Worm (Caenorhabditis elegans) whole organism, early embryonic: ENCODE measurements around the gene ubxn-4.
A peak's percentile ranks its signal among the peaks of the same experiment; 100 is the strongest.

Source experiments
- B0310.2 ChIP-seq: sonication (generic microtip); optimal IDR thresholded peaks from 2 replicates; lab custom pipeline; 2016; ENCODE audit warnings: mild to moderate bottlenecking, missing genetic modification characterization, missing compliant biosample characterization
- F13C5.2 ChIP-seq: sonication (generic microtip); optimal IDR thresholded peaks from 2 replicates; lab custom pipeline; 2017; ENCODE audit warnings: mild to moderate bottlenecking, missing genetic modification characterization, inconsistent platforms, missing compliant biosample characterization
- aly-1 ChIP-seq: sonication (generic microtip); optimal IDR thresholded peaks from 2 replicates; lab custom pipeline; 2016; ENCODE audit warnings: missing genetic modification characterization, missing compliant biosample characterization
- ama-1 ChIP-seq: fragments of 150-350 bp; optimal IDR thresholded peaks from 2 replicates; lab custom pipeline; 2014
- ceh-13 ChIP-seq: fragments of 200-800 bp; sonication (Bioruptor generic); optimal IDR thresholded peaks from 2 replicates; lab custom pipeline; 2018; ENCODE audit warnings: mild to moderate bottlenecking, missing genetic modification characterization, missing compliant biosample characterization
- ceh-36 ChIP-seq: sonication (generic microtip); optimal IDR thresholded peaks from 2 replicates; lab custom pipeline; 2016; ENCODE audit warnings: missing genetic modification characterization, inconsistent platforms, missing compliant biosample characterization
- ets-7 ChIP-seq: sonication (generic microtip); optimal IDR thresholded peaks from 2 replicates; lab custom pipeline; 2016; ENCODE audit warnings: missing genotype, missing genetic modification characterization, missing compliant biosample characterization
- flt-1 ChIP-seq: fragments of 200-800 bp; sonication (Bioruptor generic); IDR thresholded peaks from 2 replicates; pipeline ENCODE4 v1.3.6; 2022; ENCODE audit warnings: missing genetic modification characterization, missing compliant biosample characterization
- hmbx-1 ChIP-seq: sonication (generic microtip); optimal IDR thresholded peaks from 2 replicates; lab custom pipeline; 2016; ENCODE audit warnings: mild to moderate bottlenecking, missing genetic modification characterization, missing compliant biosample characterization
- hmg-4 ChIP-seq: fragments of 200-800 bp; sonication (Bioruptor generic); optimal IDR thresholded peaks from 2 replicates; lab custom pipeline; 2018; ENCODE audit warnings: mild to moderate bottlenecking, missing genetic modification characterization, missing compliant biosample characterization
- hnd-1 ChIP-seq: sonication (generic microtip); optimal IDR thresholded peaks from 2 replicates; lab custom pipeline; 2016; ENCODE audit warnings: missing genetic modification characterization, missing compliant biosample characterization
- pes-1 ChIP-seq: fragments of 200-800 bp; sonication (Bioruptor generic); IDR thresholded peaks from 2 replicates; pipeline ENCODE4 v1.3.6; 2022; ENCODE audit warnings: missing genetic modification reagents, missing genetic modification characterization, missing compliant biosample characterization
- scrt-1 ChIP-seq: fragments of 200-800 bp; sonication (Bioruptor generic); IDR thresholded peaks from 2 replicates; pipeline ENCODE4 v1.3.6; 2022; ENCODE audit warnings: missing genetic modification characterization, missing compliant biosample characterization
- sea-1 ChIP-seq: fragments of 200-800 bp; sonication (Bioruptor generic); conservative IDR thresholded peaks from 2 replicates; pipeline ENCODE4 v1.3.6; 2022; ENCODE audit warnings: missing genetic modification characterization, missing compliant biosample characterization
- tbx-11 ChIP-seq: fragments of 200-800 bp; sonication (Bioruptor generic); IDR thresholded peaks from 2 replicates; pipeline ENCODE4 v1.3.6; 2022; ENCODE audit warnings: missing genetic modification characterization, missing compliant biosample characterization
- tbx-37 ChIP-seq: fragments of 200-800 bp; sonication (Bioruptor generic); conservative IDR thresholded peaks from 2 replicates; pipeline ENCODE4 v1.3.6; 2022; ENCODE audit warnings: missing genetic modification reagents, missing genetic modification characterization, missing compliant biosample characterization
- tra-4 ChIP-seq: sonication (generic microtip); optimal IDR thresholded peaks from 2 replicates; lab custom pipeline; 2017; ENCODE audit warnings: missing genetic modification characterization, missing compliant biosample characterization

The ubxn-4 gene

DNA sequence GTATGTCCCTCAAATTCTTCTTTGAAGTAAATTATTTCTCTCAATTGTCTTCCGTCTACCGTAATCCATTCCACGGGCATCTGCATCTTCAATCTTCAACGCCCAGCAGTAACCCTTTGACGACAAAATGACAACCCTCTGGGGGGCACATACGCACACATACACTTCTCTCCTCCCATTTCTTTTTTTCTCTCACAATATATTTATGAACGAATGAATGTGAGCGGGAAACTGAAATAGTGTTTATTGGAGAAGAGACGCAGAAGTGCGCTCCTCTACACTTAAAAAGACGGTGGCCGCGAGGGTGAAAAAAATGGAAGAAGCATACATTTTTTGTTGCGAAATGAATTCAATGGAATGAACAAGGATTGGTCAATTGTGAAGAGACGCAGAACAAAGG is 6.6 kb upstream of the ubxn-4 start:
- TF ChIP-seq hnd-1 (tag; lab: Kevin White, UChicago) = no peak
- no peak for TF ChIP-seq ama-1 (lab: Kevin White, UChicago)
- TF ChIP-seq scrt-1 (GFP tag; lab: Robert Waterston, UW) = no peak
- TF ChIP-seq F13C5.2 = peak; percentile 13
- TF ChIP-seq hmg-4 = peak; percentile 45
- no peak for TF ChIP-seq ceh-36
- no peak for TF ChIP-seq sea-1 (GFP tag; lab: Robert Waterston, UW)
- 0 out of 2 replicates have a peak, but pooled peaks have one; percentile 43 for TF ChIP-seq pes-1
- no peak for TF ChIP-seq aly-1 (tag; lab: Kevin White, UChicago)

DNA sequence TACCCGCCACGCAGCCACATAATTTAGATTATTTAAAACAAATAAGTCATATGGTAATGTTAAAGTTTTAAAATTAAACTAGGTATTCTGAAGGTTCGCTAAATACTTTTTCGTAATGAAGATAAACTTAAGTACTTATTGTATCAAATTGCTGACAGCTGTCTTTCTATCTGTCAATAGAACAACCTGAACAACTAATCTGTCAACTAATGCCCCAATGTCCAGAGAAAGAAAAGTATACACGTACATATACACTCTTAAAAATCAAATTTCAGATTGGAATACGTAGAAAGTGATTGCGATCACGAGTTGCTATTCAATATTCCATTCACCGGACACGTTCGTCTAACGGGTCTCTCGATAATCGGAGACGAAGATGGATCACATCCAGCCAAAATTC is 5.4 kb upstream of the ubxn-4 start:
- no peak for TF ChIP-seq B0310.2
- no peak for TF ChIP-seq tbx-11 (GFP tag; lab: Robert Waterston, UW)
- TF ChIP-seq aly-1 (tag; lab: Kevin White, UChicago) = no peak
- no peak for TF ChIP-seq tbx-37 (GFP tag; lab: Robert Waterston, UW)
- TF ChIP-seq ceh-13 (GFP tag; lab: Kevin White, UChicago) = no peak
- no peak for TF ChIP-seq pes-1
- TF ChIP-seq ets-7 = no peak
- TF ChIP-seq tra-4 (tag; lab: Kevin White, UChicago) = no peak
- no peak for TF ChIP-seq scrt-1 (GFP tag; lab: Robert Waterston, UW)
- TF ChIP-seq hmbx-1 (tag; lab: Kevin White, UChicago) = no peak
- no peak for TF ChIP-seq hnd-1 (tag; lab: Kevin White, UChicago)
- no peak for TF ChIP-seq hmg-4
- TF ChIP-seq ama-1 (lab: Kevin White, UChicago) = no peak
- TF ChIP-seq F13C5.2 = no peak
- no peak for TF ChIP-seq sea-1 (GFP tag; lab: Robert Waterston, UW)

DNA sequence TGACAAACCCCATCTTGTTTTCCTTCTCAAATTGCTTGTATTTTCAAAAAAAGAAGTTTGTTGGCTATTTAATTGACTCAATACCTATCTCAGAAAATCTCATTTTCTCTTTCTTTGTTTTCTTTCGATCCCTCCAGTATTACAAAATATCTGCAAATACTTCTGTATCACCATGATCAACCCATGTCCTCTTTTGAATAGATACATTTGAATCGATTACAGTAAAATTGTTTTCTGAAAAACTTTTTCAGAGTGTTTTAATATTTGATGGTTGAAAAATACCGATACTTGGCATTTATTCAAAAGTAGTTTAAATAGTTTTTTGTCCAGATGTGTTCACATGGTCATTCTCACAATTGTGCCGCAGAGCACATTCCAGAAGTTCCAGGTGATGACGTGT is 3.8 kb upstream of the ubxn-4 start, which contains the start of gene ZK353.9:
Gene ZK353.9, plus strand, starts transcription at position 331 of the 400 bp plus-strand sequence.
- TF ChIP-seq sea-1 (GFP tag; lab: Robert Waterston, UW) (no peak), tbx-11 (GFP tag; lab: Robert Waterston, UW) (no peak), hmg-4 (no peak), ets-7 (no peak), scrt-1 (GFP tag; lab: Robert Waterston, UW) (no peak), tra-4 (tag; lab: Kevin White, UChicago) (no peak), ceh-36 (no peak), pes-1 (no peak), B0310.2 (no peak), ama-1 (lab: Kevin White, UChicago) (no peak)

DNA sequence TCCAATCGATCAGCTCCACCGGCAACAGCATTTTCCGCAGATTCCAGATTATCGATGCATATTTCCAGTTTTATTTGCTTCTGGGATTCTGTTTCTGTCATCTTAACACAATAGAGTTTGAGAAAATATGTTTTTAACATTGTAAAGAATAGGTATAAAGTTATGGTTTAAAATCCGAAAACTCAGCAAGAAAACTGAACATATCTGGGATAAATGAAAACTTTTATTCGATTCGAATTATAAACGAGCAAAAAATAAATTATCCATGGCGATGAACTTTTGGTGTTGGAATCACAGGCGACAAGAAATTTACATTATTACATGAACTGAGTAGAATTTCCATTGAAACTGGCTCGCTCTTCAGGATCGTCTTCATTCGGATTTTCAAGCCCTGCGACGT is 1.9 kb downstream of the ubxn-4 start, which contains the start of gene cutc-1:
Gene cutc-1, minus strand, starts transcription at position 101 of the 400 bp plus-strand sequence.
- TF ChIP-seq ets-7 = no peak
- TF ChIP-seq B0310.2 = no peak
- no peak for TF ChIP-seq hmbx-1 (tag; lab: Kevin White, UChicago)
- no peak for TF ChIP-seq tbx-11 (GFP tag; lab: Robert Waterston, UW)
- no peak for TF ChIP-seq tbx-37 (GFP tag; lab: Robert Waterston, UW)
- TF ChIP-seq F13C5.2 = no peak

DNA sequence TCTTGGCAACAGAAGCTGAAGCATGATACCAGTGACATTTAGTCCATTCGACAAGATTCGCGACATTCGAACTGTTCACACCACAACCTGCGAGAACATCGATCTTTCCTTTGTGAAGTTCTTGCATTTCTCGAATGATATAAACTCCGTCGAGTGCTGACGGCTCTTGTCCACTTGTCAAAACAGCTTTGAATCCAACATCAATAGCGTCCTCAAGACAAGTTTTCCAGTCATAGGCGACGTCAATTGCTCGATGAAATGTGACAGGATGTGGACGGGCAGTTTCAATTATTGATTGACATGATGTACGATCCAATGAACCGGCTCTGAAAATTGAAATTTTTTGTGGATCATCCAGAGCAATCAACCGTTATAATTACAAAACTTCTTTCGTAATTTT is 2.7 kb downstream of the ubxn-4 start:
- TF ChIP-seq hnd-1 (tag; lab: Kevin White, UChicago) (no peak), hmg-4 (no peak), pes-1 (no peak), sea-1 (GFP tag; lab: Robert Waterston, UW) (no peak), scrt-1 (GFP tag; lab: Robert Waterston, UW) (no peak), ets-7 (no peak), ceh-13 (GFP tag; lab: Kevin White, UChicago) (no peak), aly-1 (tag; lab: Kevin White, UChicago) (no peak), flt-1 (GFP tag; lab: Robert Waterston, UW) (no peak), ama-1 (lab: Kevin White, UChicago) (no peak), ceh-36 (no peak), tbx-11 (GFP tag; lab: Robert Waterston, UW) (no peak), B0310.2 (no peak), tra-4 (tag; lab: Kevin White, UChicago) (no peak), F13C5.2 (no peak), hmbx-1 (tag; lab: Kevin White, UChicago) (no peak), tbx-37 (GFP tag; lab: Robert Waterston, UW) (no peak)

DNA sequence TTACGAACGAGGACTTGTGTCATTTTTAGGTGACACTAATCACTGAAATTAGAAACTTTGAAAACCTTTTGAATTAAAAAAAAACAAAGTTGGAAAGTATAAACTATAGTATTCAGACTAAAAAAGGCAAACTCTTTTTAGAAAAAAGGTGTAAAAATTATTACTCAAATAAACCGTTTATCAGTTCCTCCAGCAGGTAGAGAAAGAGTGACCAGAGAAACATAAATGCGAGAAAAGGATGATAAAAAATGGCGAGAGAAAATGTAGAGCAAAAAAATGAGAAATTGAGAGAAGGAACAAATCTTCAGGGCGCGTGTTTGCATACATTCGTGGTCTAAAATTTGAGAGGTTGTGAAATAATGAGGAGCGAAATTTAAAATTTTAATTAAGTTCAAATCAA is 3.5 kb downstream of the ubxn-4 start, which contains the start of gene lap-1:
Gene lap-1, minus strand, starts transcription at position 42 of the 400 bp plus-strand sequence.
- TF ChIP-seq ceh-36 (no peak), pes-1 (no peak), tbx-37 (GFP tag; lab: Robert Waterston, UW) (no peak), hmg-4 (no peak), F13C5.2 (no peak), ets-7 (no peak), sea-1 (GFP tag; lab: Robert Waterston, UW) (no peak), B0310.2 (no peak), hmbx-1 (tag; lab: Kevin White, UChicago) (no peak)

DNA sequence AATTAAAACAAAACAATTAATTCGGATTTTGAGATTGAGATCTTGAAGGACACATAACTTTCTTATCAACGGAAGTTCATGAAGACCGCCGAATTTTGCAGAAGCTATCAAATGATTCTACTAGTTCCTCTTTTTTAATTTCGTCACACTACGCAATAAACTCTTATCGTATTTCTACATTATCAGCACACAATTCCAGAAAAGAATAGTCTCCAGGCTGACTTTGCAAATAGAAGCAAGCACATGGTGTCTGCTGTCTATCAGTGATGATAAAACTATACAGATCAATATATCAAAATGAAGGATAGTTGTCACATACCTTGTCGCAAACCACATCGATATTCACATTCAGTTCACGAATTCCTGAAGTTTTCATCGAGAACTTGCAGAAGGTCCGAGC is 4.9 kb downstream of the ubxn-4 start:
- TF ChIP-seq tra-4 (tag; lab: Kevin White, UChicago) (no peak), hnd-1 (tag; lab: Kevin White, UChicago) (no peak), scrt-1 (GFP tag; lab: Robert Waterston, UW) (no peak), tbx-11 (GFP tag; lab: Robert Waterston, UW) (no peak), ceh-13 (GFP tag; lab: Kevin White, UChicago) (no peak), tbx-37 (GFP tag; lab: Robert Waterston, UW) (no peak)

DNA sequence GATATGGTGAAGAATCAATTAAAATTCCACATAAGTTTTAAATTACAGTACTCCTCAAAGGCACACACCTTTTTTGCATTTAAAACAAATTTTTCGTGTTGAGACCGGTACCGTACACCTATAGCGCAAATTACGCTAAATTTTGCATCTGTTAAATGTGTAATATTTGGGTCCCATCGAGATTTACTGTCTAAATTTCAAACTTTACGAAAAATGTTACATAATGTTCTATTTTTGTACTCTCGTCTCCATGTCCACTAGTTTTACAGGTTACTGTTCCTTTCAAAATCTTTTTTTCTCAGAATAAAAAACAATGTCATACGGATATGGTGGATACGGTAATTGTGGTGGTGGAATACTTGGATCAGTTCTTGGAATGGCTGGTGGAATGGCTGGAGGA is 7.0 kb downstream of the ubxn-4 start, which contains the start of gene ZK353.2:
Gene ZK353.2, plus strand, starts transcription at position 301 of the 400 bp plus-strand sequence.
- TF ChIP-seq B0310.2 (no peak), ceh-36 (no peak), aly-1 (tag; lab: Kevin White, UChicago) (no peak), scrt-1 (GFP tag; lab: Robert Waterston, UW) (no peak)
